Worm (Caenorhabditis elegans) whole organism, late embryonic: ENCODE results near the gene C39B5.2.

Source experiments
- C08G9.2 ChIP-seq: sonication (generic microtip); optimal IDR thresholded peaks from 2 replicates; lab custom pipeline; 2016; ENCODE audit warnings: mild to moderate bottlenecking, missing genetic modification characterization, moderate library complexity, missing compliant biosample characterization
- ama-1 ChIP-seq: fragments of 150-350 bp; optimal IDR thresholded peaks from 2 replicates; lab custom pipeline; 2014
- ceh-30 ChIP-seq: fragments of 150-350 bp; optimal IDR thresholded peaks from 2 replicates; lab custom pipeline; 2014; ENCODE audit warnings: missing biosample characterization, missing genetic modification characterization
- ceh-9 ChIP-seq: sonication (generic microtip); optimal IDR thresholded peaks from 2 replicates; lab custom pipeline; 2016; ENCODE audit warnings: mild to moderate bottlenecking, missing genetic modification characterization, inconsistent platforms, missing compliant biosample characterization
- dmd-4 ChIP-seq: sonication (generic microtip); optimal IDR thresholded peaks from 2 replicates; lab custom pipeline; 2016; ENCODE audit warnings: borderline replicate concordance, missing genetic modification characterization, missing compliant biosample characterization
- pat-9 ChIP-seq: fragments of 200-800 bp; sonication (Bioruptor generic); optimal IDR thresholded peaks from 2 replicates; lab custom pipeline; 2018; ENCODE audit warnings: mild to moderate bottlenecking, missing genetic modification characterization, moderate library complexity, missing compliant biosample characterization
- pha-4 ChIP-seq: fragments of 150-350 bp; optimal IDR thresholded peaks from 2 replicates; lab custom pipeline; 2018; ENCODE audit warnings: missing biosample characterization, missing genetic modification reagents, missing genetic modification characterization
- pqm-1 ChIP-seq: sonication (generic microtip); optimal IDR thresholded peaks from 2 replicates; lab custom pipeline; 2016; ENCODE audit warnings: missing genetic modification characterization, missing compliant biosample characterization
- pros-1 ChIP-seq: fragments of 150-350 bp; optimal IDR thresholded peaks from 2 replicates; lab custom pipeline; 2014; ENCODE audit warnings: missing biosample characterization, missing genetic modification reagents, missing genetic modification characterization
- syd-9 ChIP-seq: sonication (generic microtip); optimal IDR thresholded peaks from 2 replicates; lab custom pipeline; 2016; ENCODE audit warnings: mild to moderate bottlenecking, missing genetic modification characterization, moderate library complexity, missing compliant biosample characterization

DNA sequence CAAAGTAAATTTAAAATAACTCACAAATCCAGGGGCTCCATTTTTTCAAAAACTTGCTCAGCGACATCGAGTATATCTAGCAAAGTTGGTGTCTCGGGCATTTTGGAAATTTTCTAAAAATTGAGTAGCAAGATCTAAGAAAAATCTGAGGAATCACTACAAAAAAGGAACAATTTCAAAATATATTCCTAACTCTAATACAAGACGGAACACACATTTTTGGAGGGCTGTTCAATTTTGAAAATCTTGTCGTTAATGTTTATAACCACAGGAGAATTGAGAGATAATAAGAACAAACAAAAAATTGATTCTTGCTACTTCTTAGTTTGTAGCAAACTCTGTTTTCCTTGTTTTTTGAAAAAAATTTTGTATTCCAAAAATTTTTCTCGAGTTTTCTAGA is 2.3 kb upstream of the C39B5.2 start, which contains the start of gene fbxa-47:
- TF ChIP-seq pat-9 (tag; lab: Kevin White, UChicago) (no peak), dmd-4 (tag; lab: Kevin White, UChicago) (no peak), pha-4 (tag; lab: Kevin White, UChicago) (no peak), ceh-9 (tag; lab: Kevin White, UChicago) (no peak), pros-1 (tag; lab: Kevin White, UChicago) (no peak), pqm-1 (tag; lab: Kevin White, UChicago) (no peak), ama-1 (lab: Kevin White, UChicago) (no peak), syd-9 (tag; lab: Kevin White, UChicago) (no peak), C08G9.2 (tag; lab: Kevin White, UChicago) (no peak), ceh-30 (tag; lab: Kevin White, UChicago) (no peak)
